Worm (Caenorhabditis elegans) whole organism, L1 larva: ENCODE data around the gene F38A5.22.

Experiments
- C34B4.2 ChIP-seq: sonication (generic microtip); optimal IDR thresholded peaks from 2 replicates; lab custom pipeline; 2017; ENCODE audit warnings: mild to moderate bottlenecking, missing genetic modification characterization, missing compliant biosample characterization
- F16B12.6 ChIP-seq: fragments of 150-350 bp; optimal IDR thresholded peaks from 2 replicates; lab custom pipeline; 2014; ENCODE audit warnings: missing biosample characterization, missing genetic modification characterization
- Y116A8C.19 ChIP-seq: sonication (generic microtip); optimal IDR thresholded peaks from 2 replicates; lab custom pipeline; 2016; ENCODE audit warnings: missing compliant biosample characterization, missing genetic modification characterization, borderline replicate concordance
- blmp-1 ChIP-seq: fragments of 150-350 bp; optimal IDR thresholded peaks from 2 replicates; lab custom pipeline; 2014; ENCODE audit warnings: missing biosample characterization, missing genetic modification characterization
- ceh-82 ChIP-seq, 3 experiments: fragments of 150-350 bp in 1 of 3; sonication (generic microtip) in 2 of 3; optimal IDR thresholded peaks; 2 replicates each; lab custom pipeline; 2014 to 2017; ENCODE audit warnings: missing biosample characterization in 3 of 3, missing genetic modification characterization in 3 of 3
- ceh-88 ChIP-seq: fragments of 200-800 bp; sonication (Bioruptor generic); IDR thresholded peaks from 2 replicates; pipeline ENCODE4 v1.3.6; 2022; ENCODE audit warnings: missing genetic modification characterization, missing compliant biosample characterization
- ces-1 ChIP-seq: fragments of 150-350 bp; optimal IDR thresholded peaks from 2 replicates; lab custom pipeline; 2014; ENCODE audit warnings: missing biosample characterization, missing genetic modification reagents, missing genetic modification characterization
- dpl-1 ChIP-seq, 3 experiments: fragments of 150-350 bp in 2 of 3; sonication (generic microtip) in 1 of 3; optimal IDR thresholded peaks; 2 replicates each; lab custom pipeline; 2014 to 2017; ENCODE audit warnings: missing biosample characterization in 3 of 3, missing genetic modification characterization in 3 of 3, missing genetic modification reagents in 3 of 3
- efl-1 ChIP-seq, 4 experiments: fragments of 150-350 bp; optimal IDR thresholded peaks in 3 of 4; peaks in 1 of 4; 1 replicate in 1 of 4; 2 replicates in 3 of 4; lab custom pipeline; 2014; ENCODE audit warnings: missing biosample characterization in 2 of 4, missing genetic modification characterization in 2 of 4, missing genetic modification reagents in 2 of 4
- efl-3 ChIP-seq: fragments of 200-800 bp; sonication (Bioruptor generic); optimal IDR thresholded peaks from 2 replicates; lab custom pipeline; 2018; ENCODE audit warnings: mild to moderate bottlenecking, missing genetic modification characterization, missing compliant biosample characterization
- elt-3 ChIP-seq, 6 experiments: fragments of 150-350 bp in 1 of 6; sonication (generic microtip); optimal IDR thresholded peaks; 2 replicates each; lab custom pipeline; 2017 to 2018; ENCODE audit warnings: missing biosample characterization in 6 of 6, missing genetic modification characterization in 6 of 6, inconsistent platforms in 1 of 6
- grh-1 ChIP-seq: fragments of 200-800 bp; sonication (Bioruptor generic); IDR thresholded peaks from 2 replicates; pipeline ENCODE4 v1.3.6; 2022; ENCODE audit warnings: missing genetic modification reagents, missing genetic modification characterization, missing compliant biosample characterization
- hpl-2 ChIP-seq: fragments of 150-350 bp; optimal IDR thresholded peaks from 2 replicates; lab custom pipeline; 2014; ENCODE audit warnings: missing biosample characterization, missing genetic modification reagents, missing genetic modification characterization
- jun-1 ChIP-seq: fragments of 150-350 bp; optimal IDR thresholded peaks from 2 replicates; lab custom pipeline; 2014; ENCODE audit warnings: missing biosample characterization, missing genetic modification reagents, missing genetic modification characterization
- lin-14 ChIP-seq: fragments of 200-800 bp; sonication (Bioruptor generic); optimal IDR thresholded peaks from 2 replicates; lab custom pipeline; 2018; ENCODE audit warnings: mild to moderate bottlenecking, missing genetic modification characterization, moderate library complexity, missing compliant biosample characterization
- lin-15B ChIP-seq: fragments of 150-350 bp; sonication (generic microtip); optimal IDR thresholded peaks from 3 replicates; lab custom pipeline; 2014; ENCODE audit warnings: missing biosample characterization, missing genetic modification characterization
- lin-35 ChIP-seq, 2 experiments: fragments of 150-350 bp; optimal IDR thresholded peaks; 2 replicates each; lab custom pipeline; 2014; ENCODE audit warnings: missing biosample characterization in 2 of 2, missing genetic modification characterization in 2 of 2, missing genetic modification reagents in 2 of 2
- lsy-2 ChIP-seq, 2 experiments: fragments of 150-350 bp; optimal IDR thresholded peaks; 2 replicates each; lab custom pipeline; 2014; ENCODE audit warnings: missing biosample characterization in 2 of 2, missing genetic modification characterization in 2 of 2
- mab-9 ChIP-seq: fragments of 200-800 bp; sonication (Bioruptor generic); IDR thresholded peaks from 2 replicates; pipeline ENCODE4 v1.3.6; 2022; ENCODE audit warnings: missing genetic modification reagents, missing genetic modification characterization, missing compliant biosample characterization
- mdl-1 ChIP-seq, 2 experiments: fragments of 150-350 bp; optimal IDR thresholded peaks; 2 replicates each; lab custom pipeline; 2014 to 2017; ENCODE audit warnings: missing biosample characterization in 2 of 2, missing genetic modification characterization in 2 of 2, inconsistent platforms in 1 of 2
- mep-1 ChIP-seq: fragments of 150-350 bp; optimal IDR thresholded peaks from 2 replicates; lab custom pipeline; 2014; ENCODE audit warnings: missing biosample characterization, missing genetic modification characterization
- nhr-11 ChIP-seq: fragments of 150-350 bp; optimal IDR thresholded peaks from 2 replicates; lab custom pipeline; 2014; ENCODE audit warnings: missing biosample characterization, missing genetic modification characterization
- nhr-12 ChIP-seq: sonication (generic microtip); optimal IDR thresholded peaks from 2 replicates; lab custom pipeline; 2017; ENCODE audit warnings: missing biosample characterization, missing genetic modification characterization
- nhr-28 ChIP-seq: fragments of 150-350 bp; optimal IDR thresholded peaks from 2 replicates; lab custom pipeline; 2014; ENCODE audit warnings: missing biosample characterization, missing genetic modification characterization
- nhr-71 ChIP-seq: sonication (generic microtip); optimal IDR thresholded peaks from 2 replicates; lab custom pipeline; 2016; ENCODE audit warnings: mild to moderate bottlenecking, missing genetic modification characterization, moderate library complexity, missing compliant biosample characterization
- nhr-85 ChIP-seq: sonication (generic microtip); peaks from one replicate; lab custom pipeline; 2016; ENCODE audit warnings: missing genetic modification characterization, inconsistent platforms, missing compliant biosample characterization
- nhr-90 ChIP-seq: sonication (generic microtip); optimal IDR thresholded peaks from 2 replicates; lab custom pipeline; 2016; ENCODE audit warnings: mild to moderate bottlenecking, missing genetic modification characterization, missing compliant biosample characterization; ENCODE audit not compliant: poor library complexity
- pax-3 ChIP-seq: fragments of 200-800 bp; sonication (Bioruptor generic); optimal IDR thresholded peaks from 2 replicates; lab custom pipeline; 2018; ENCODE audit warnings: mild to moderate bottlenecking, missing genetic modification characterization, moderate library complexity, missing compliant biosample characterization
- rnt-1 ChIP-seq: sonication (generic microtip); optimal IDR thresholded peaks from 2 replicates; lab custom pipeline; 2016; ENCODE audit warnings: mild to moderate bottlenecking, missing genetic modification characterization, moderate library complexity, missing compliant biosample characterization
- skn-1 ChIP-seq: fragments of 150-350 bp; optimal IDR thresholded peaks from 2 replicates; lab custom pipeline; 2014; ENCODE audit warnings: missing biosample characterization, missing genetic modification characterization
- snu-23 ChIP-seq: sonication (generic microtip); optimal IDR thresholded peaks from 2 replicates; lab custom pipeline; 2016; ENCODE audit warnings: missing genetic modification characterization, missing compliant biosample characterization
- sptf-1 ChIP-seq: fragments of 150-350 bp; optimal IDR thresholded peaks from 2 replicates; lab custom pipeline; 2014; ENCODE audit warnings: missing biosample characterization, missing genetic modification characterization
- unc-130 ChIP-seq: fragments of 150-350 bp; optimal IDR thresholded peaks from 2 replicates; lab custom pipeline; 2017; ENCODE audit warnings: missing biosample characterization, missing genetic modification characterization, inconsistent platforms
- unc-62 ChIP-seq: fragments of 150-350 bp; optimal IDR thresholded peaks from 2 replicates; lab custom pipeline; 2014; ENCODE audit warnings: missing biosample characterization, missing genetic modification reagents, missing genetic modification characterization
- unc-98 ChIP-seq: fragments of 200-800 bp; sonication (Bioruptor generic); IDR thresholded peaks from 2 replicates; pipeline ENCODE4 v1.3.6; 2022; ENCODE audit warnings: missing genetic modification characterization, missing compliant biosample characterization
- vab-15 ChIP-seq: sonication (generic microtip); optimal IDR thresholded peaks from 2 replicates; lab custom pipeline; 2017; ENCODE audit warnings: missing genotype, mild to moderate bottlenecking, missing genetic modification characterization, missing compliant biosample characterization
- ztf-4 ChIP-seq: fragments of 150-350 bp; optimal IDR thresholded peaks from 2 replicates; lab custom pipeline; 2014; ENCODE audit warnings: missing biosample characterization, missing genetic modification characterization

F38A5.22 gene

ce11 chrIV:6613296-6613695 is 17.6 kb upstream of the F38A5.22 start, which contains the start of gene drh-1:
Gene drh-1 (minus strand): TSS chrIV:6613353.
- TF ChIP-seq efl-1 (optimal IDR thresholded peaks at IDR 0.05; lab: Kevin White, UChicago) (peak; percentile 19 to 29), efl-1 (GFP tag; optimal IDR thresholded peaks at IDR 0.05 in 1 of 2; lab: Kevin White, UChicago) (no peak), vab-15 (tag; lab: Kevin White, UChicago) (no peak), lsy-2 (tag; optimal IDR thresholded peaks at IDR 0.05; lab: Kevin White, UChicago) (peak in 1 of 2 experiments; percentile 52), lin-35 (GFP tag; optimal IDR thresholded peaks at IDR 0.05; lab: Kevin White, UChicago) (peak in 1 of 2 experiments; percentile 6), unc-130 (tag; lab: Kevin White, UChicago) (no peak), lin-14 (peak; percentile 50), hpl-2 (GFP tag; lab: Kevin White, UChicago) (no peak), nhr-90 (tag; lab: Kevin White, UChicago) (no peak), elt-3 (tag; optimal IDR thresholded peaks at IDR 0.05; lab: Kevin White, UChicago) (no peak), dpl-1 (GFP tag; optimal IDR thresholded peaks at IDR 0.05; lab: Kevin White, UChicago) (peak in 1 of 3 experiments; percentile 30)
- TF ChIP-seq, all 84 proteins: peak for 5

- peak in 1 of 6 experiments; percentile 33 for TF ChIP-seq elt-3 (tag; optimal IDR thresholded peaks at IDR 0.05; lab: Kevin White, UChicago)
- TF ChIP-seq C34B4.2 (tag; lab: Kevin White, UChicago) = no peak
- peak; percentile 60 for TF ChIP-seq nhr-85 (tag; lab: Kevin White, UChicago)
- TF ChIP-seq, all 84 proteins: peak for 2
Observed at ce11 chrIV:6607059-6607458, 11.3 kb upstream of the F38A5.22 start.

- TF ChIP-seq blmp-1 (tag; lab: Kevin White, UChicago) (peak; percentile 48), mdl-1 (tag; optimal IDR thresholded peaks at IDR 0.05; lab: Kevin White, UChicago) (no peak), nhr-28 (tag; lab: Kevin White, UChicago) (no peak), efl-1 (optimal IDR thresholded peaks at IDR 0.05; lab: Kevin White, UChicago) (no peak), efl-1 (GFP tag; optimal IDR thresholded peaks at IDR 0.05 in 1 of 2; lab: Kevin White, UChicago) (peak in 1 of 2 experiments; percentile 62), ztf-4 (tag; lab: Kevin White, UChicago) (no peak), nhr-71 (no peak), lin-14 (peak; percentile 56), mab-9 (GFP tag; lab: Robert Waterston, UW) (no peak), snu-23 (GFP tag; lab: Kevin White, UChicago) (peak; percentile 12), ceh-82 (tag; optimal IDR thresholded peaks at IDR 0.05; lab: Kevin White, UChicago) (no peak), rnt-1 (tag; lab: Kevin White, UChicago) (no peak), unc-130 (tag; lab: Kevin White, UChicago) (no peak), lin-15B (tag; lab: Kevin White, UChicago) (no peak), pax-3 (tag; lab: Kevin White, UChicago) (no peak), jun-1 (no peak)
Observed at ce11 chrIV:6606587-6606986, 10.8 kb upstream of the F38A5.22 start.

DNA sequence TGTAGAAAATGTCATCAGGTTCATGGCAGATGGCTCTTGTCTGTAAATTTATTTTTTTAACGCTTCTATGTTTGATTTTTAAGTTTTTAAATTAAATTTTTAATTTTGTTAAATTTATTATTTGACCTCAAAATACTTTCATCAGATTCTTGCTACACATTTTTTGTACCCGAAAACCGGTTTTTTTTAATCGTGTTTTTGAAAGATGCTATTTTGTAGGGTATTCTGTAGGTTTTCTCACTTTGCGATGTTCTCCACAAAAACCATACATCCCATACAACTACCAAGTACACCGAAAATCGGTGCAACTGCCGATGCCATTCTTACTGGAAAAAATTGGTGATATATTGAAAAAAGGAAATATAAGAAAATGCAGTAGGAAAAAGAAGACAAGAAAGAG is 10.1 kb upstream of the F38A5.22 start, which contains the start of gene nstp-2:
Gene nstp-2 (minus strand): TSS at position 326 of the 400 bp plus-strand sequence.
- TF ChIP-seq Y116A8C.19 (tag; lab: Kevin White, UChicago) = no peak
- TF ChIP-seq nhr-85 (tag; lab: Kevin White, UChicago) = peak; percentile 61
- peak; percentile 63 for TF ChIP-seq grh-1
- TF ChIP-seq blmp-1 (tag; lab: Kevin White, UChicago) = no peak

DNA sequence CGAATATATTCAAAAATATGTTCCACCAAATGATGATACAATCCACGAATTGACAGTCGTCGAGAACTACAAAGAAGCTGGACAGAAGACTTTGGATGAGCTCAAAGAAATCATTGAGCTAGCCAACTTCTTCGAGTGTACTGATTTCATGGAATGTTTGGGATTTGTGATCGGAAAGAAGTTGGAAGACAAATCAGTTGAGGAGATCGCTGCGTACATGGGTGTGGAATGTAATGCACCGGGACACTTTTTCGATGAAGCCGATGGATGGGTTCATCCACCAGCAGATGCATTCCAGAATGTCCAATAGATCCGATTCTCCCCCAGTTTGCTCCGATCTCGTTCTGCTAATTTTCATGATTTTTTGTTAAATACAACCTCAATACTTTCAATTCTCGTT is 7.8 kb upstream of the F38A5.22 start:
- TF ChIP-seq efl-1 (optimal IDR thresholded peaks at IDR 0.05; lab: Kevin White, UChicago) (no peak), efl-1 (GFP tag; optimal IDR thresholded peaks at IDR 0.05 in 1 of 2; lab: Kevin White, UChicago) (peak in 1 of 2 experiments; percentile 43), snu-23 (GFP tag; lab: Kevin White, UChicago) (no peak), unc-98 (no peak)

DNA sequence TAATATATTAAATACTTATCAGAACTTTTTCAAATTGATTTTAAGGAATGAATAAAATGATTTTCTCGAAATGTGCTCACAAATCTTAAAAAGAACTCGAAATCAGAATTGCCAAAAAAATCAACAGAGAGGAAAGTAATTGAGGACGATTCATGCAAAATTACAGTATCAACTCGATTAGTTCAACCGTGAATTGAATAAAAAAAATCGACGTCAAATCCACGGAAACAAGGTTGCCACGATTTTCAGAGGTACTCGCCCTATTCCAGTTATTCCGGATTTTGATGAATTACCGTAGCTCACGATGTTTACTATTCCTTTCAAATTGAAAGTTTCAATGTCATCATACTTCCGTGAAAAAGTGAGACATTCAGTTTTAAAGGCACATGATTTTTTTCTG is 6.6 kb upstream of the F38A5.22 start, which contains the start of gene F15B10.3:
Gene F15B10.3 (plus strand): TSS at position 301 of the 400 bp plus-strand sequence.
- TF ChIP-seq skn-1 (no peak), unc-62 (GFP tag; lab: Kevin White, UChicago) (no peak), efl-3 (GFP tag; lab: Kevin White, UChicago) (no peak), nhr-11 (tag; lab: Kevin White, UChicago) (no peak), nhr-85 (tag; lab: Kevin White, UChicago) (no peak), C34B4.2 (tag; lab: Kevin White, UChicago) (no peak), jun-1 (no peak), nhr-12 (tag; lab: Kevin White, UChicago) (no peak), ceh-88 (GFP tag; lab: Robert Waterston, UW) (no peak), mdl-1 (tag; optimal IDR thresholded peaks at IDR 0.05; lab: Kevin White, UChicago) (no peak), sptf-1 (tag; lab: Kevin White, UChicago) (no peak), pax-3 (tag; lab: Kevin White, UChicago) (no peak), F16B12.6 (no peak), ces-1 (GFP tag; lab: Kevin White, UChicago) (no peak), mep-1 (no peak)
- TF ChIP-seq, all 84 proteins: peak for 0
